Fruit fly (Drosophila melanogaster) whole organism: ENCODE data around the gene CG14220.
A peak's percentile ranks its signal among the peaks of the same experiment; 100 is the strongest.

Experiments
- CG8478 ChIP-seq: fragments of >200 bp; optimal IDR thresholded peaks from 2 replicates; lab custom pipeline; 2018; ENCODE audit warnings: inconsistent platforms
- Dll ChIP-seq: fragments of >200 bp; optimal IDR thresholded peaks from 2 replicates; lab custom pipeline; 2017
- EcR ChIP-seq, 2 experiments: fragments of >200 bp; optimal IDR thresholded peaks; 2 replicates each; lab custom pipeline; 2017; ENCODE audit warnings: missing biosample characterization in 2 of 2, missing genetic modification characterization in 2 of 2, missing genetic modification reagents in 2 of 2
- pan ChIP-seq: fragments of >200 bp; optimal IDR thresholded peaks from 2 replicates; lab custom pipeline; 2017
- psq ChIP-seq: fragments of >200 bp; optimal IDR thresholded peaks from 2 replicates; lab custom pipeline; 2017
- usp ChIP-seq: fragments of >200 bp; optimal IDR thresholded peaks from 2 replicates; lab custom pipeline; 2017; ENCODE audit warnings: missing biosample characterization, missing genetic modification characterization, mixed read lengths

CG14220 gene

DNA sequence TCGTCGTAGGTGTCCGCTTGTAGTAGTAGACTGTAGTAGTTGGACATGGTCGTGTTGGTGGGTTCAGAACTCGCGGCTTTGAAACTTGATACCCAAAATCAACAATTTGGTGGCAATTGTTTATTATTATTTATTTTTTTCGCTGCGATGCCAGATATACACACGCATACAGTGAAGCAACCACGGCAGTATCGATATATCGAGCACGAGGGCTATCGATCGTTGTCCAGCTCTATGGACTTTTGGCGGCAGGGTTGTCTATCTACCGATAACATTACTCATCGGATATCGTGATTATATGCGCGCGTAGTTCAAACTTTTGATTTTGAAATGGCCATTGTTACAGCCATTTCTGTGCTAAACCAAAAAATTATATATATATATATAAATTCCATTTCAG, at the start of gene CG14220:
Gene CG14220, minus strand, starts transcription at position 208 of the 400 bp plus-strand sequence.
- TF ChIP-seq pan = no peak
- no peak for TF ChIP-seq Dll
- no peak for TF ChIP-seq usp

DNA sequence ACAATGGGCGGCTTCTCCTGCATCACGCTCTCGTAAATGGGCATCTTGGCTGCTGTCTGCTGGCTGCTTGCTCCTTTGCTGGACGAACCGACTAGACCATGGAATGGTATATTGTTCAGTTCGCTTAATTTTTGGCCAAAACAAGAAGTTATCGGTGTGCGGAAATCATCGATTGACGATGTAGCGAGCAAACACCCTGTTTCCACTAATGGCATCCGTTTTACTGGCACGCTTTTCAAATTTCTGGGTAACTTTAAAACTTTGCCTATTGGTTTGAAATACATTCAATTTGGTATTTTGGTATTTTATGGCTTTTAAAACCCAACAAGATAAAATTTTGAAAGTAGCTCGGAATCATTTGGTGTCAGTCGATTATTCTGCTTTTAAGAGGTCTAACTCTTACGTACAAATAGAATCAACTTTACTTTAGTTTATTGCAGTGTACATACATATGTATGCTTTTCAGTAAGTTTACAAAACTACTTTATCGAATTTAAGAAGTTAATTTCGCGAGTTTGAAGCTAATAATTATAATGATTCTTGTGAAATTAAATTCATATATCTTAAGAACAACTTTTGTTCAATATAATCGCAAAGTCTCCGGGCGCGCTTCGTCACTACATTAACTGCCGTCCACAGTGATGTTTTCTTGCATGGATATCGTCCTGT, 44.4 kb upstream of the CG14220 start, which contains the start of gene Arp10:
Gene Arp10, minus strand, starts transcription at position 304 of the 669 bp plus-strand sequence.
- TF ChIP-seq psq (lab: Kevin White, UChicago) (no peak), EcR (GFP tag; optimal IDR thresholded peaks at IDR 0.05; lab: Kevin White, UChicago) (no peak), pan (no peak), usp (no peak), Dll (no peak), CG8478 (lab: Kevin White, UChicago) (no peak)

DNA sequence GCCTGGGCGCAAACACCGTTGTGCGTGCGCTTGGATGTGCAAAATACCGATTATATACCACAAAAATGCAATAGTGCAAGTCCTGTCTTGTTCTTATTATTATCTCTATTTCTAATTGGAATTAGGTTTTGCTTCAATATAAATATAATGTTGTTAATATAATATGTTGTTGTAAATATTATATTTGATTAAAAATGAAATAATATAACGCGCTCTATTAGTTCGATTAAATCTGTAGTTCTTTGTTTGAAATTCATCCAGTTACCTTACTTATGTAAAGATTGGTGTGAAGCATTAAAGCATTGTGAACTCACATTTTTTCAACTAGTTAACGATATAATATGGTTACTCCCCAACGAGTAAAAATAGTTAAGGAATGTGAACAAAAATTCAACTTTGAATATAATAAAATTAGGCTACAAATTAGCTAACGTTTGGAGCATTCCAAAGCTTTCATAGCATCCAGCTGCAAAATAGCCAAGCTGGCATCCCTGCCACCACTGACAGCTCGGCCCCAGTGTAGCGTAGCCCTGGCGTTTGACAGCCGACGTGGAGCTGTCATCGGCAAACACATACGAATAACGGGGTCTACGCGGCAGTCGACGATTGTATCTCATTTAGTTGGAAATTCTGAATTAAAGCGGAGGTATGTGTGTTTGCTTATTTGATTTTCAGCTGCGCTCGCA, 41.3 kb upstream of the CG14220 start, which contains the start of the genes CG12237 and Sec61gamma:
Gene CG12237, minus strand, starts transcription at position 51 of the 686 bp plus-strand sequence.
Gene Sec61gamma, plus strand, starts transcription at position 509 of the 686 bp plus-strand sequence.
- TF ChIP-seq usp = no peak
- TF ChIP-seq EcR (GFP tag; optimal IDR thresholded peaks at IDR 0.05; lab: Kevin White, UChicago) = no peak
- TF ChIP-seq CG8478 (lab: Kevin White, UChicago) = no peak
- no peak for TF ChIP-seq psq (lab: Kevin White, UChicago)

DNA sequence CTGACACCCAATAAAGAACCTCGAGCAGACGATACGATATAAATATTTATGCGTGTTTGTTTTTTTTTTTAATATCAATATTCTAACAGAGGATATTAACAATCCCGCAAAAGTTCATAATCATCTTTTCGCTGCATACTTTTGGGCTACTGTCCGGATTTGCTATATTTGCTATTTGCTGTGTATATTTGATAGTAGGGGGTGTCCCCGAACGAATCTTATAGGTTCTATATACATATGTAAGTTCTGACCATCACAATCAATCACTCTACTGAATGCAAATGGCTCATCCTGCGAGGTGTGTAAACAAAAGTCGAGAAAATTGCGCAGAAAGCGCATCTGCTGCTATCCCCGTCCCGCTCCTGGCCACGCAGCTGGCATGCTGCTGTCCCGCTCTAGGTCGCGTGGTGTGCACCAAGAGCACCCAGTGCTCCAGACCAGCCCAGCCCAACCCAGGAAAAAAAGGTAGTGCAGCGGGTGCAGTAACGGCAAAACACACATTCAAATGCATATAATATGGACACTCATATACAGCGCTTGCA, 39.1 kb upstream of the CG14220 start:
- no peak for TF ChIP-seq Dll
- TF ChIP-seq CG8478 (lab: Kevin White, UChicago) = peak; percentile 54

DNA sequence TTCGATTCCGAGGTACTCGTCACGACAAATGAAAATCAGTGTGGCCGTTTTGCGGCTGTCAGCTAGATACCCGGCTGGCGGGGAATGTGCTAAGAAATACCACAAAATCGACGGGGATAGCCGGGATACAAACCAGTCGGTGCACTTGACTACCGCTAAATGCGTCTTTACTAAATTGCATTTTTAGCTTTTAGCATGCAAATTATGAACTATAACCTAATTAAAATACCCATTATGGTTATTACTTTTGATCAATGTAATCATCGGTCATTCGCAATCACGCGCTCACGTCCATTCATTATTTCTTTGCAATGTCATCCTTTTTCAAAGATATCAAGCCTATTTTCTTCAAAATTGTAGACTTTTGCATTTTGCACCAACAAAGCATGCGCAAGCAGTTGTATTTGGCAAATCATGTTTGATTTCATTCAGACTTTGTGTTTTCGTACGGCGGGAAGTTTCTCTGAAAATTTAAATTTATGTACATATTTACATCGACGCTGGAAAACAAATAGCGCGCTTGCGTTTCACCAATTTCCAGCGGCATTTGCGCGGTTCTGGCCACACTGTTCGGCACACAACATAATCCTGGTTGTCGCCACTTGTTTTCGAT, 36.8 kb upstream of the CG14220 start, which contains the start of gene Rcd-1:
Gene Rcd-1, plus strand, starts transcription at position 440 of the 613 bp plus-strand sequence.
- TF ChIP-seq pan = no peak
- TF ChIP-seq CG8478 (lab: Kevin White, UChicago) = no peak
- TF ChIP-seq usp = no peak
- no peak for TF ChIP-seq Dll
- TF ChIP-seq EcR (GFP tag; optimal IDR thresholded peaks at IDR 0.05; lab: Kevin White, UChicago) = no peak
- no peak for TF ChIP-seq psq (lab: Kevin White, UChicago)

DNA sequence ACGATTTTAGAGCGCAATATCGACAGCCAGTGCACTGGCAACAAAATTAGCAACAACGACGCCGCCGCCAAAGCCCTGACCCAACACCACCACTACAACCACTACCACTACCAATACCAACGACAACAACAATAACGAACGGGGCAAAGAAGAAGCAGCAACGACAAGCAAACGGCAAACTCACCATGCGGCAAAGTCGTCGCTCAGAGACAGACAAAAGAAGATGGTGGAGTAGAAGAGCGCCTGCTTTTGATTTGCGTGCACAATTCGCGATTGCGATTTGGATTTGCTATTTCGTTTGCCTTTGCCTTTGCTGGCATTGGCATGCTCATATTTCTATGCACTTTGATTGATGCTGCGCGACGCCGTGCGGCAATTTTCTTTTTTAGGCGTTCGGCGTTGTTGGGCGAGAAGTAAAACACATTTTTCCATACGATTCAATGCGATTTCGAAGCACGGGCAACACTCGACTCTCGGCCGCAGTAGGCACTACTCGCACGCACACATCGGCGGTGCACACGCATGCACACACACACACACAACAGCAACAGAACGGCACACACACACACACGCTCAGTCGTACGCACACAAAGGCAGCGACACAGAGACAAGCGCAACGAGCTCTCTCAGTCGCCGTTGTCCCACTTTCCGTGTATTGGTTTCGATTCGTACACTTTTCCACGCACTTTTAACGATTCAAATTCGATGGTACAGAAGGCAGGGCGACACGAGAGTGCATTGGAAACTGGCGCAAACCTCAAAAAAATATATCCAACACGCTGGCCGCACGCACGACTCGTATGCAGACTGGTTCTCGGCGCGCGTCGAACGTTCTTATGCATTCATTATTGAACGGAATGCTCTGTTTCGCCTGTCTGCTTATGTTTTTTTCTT, 36.0 kb upstream of the CG14220 start:
- TF ChIP-seq usp = no peak
- peak; percentile 73 for TF ChIP-seq CG8478 (lab: Kevin White, UChicago)

DNA sequence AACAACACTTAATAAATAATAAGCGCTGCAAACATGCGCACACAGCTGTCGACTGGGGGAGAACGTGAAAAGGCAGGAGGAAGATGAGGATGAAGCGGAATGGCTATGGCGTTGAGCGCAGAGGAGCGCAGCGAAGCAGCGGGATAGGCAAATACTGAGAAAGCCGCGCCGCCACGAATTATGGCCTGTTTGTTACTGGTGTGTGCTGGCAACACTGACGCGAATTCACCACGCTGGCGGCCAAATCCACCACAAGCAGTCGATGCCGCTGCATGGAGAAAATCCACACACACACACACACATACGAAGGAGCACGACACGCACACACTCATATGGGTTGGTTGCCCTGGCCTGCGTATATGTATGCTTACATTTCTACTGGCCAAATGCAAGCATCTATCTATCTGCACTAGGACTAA, 35.4 kb upstream of the CG14220 start:
- TF ChIP-seq usp = no peak
- peak; percentile 8 for TF ChIP-seq Dll
- no peak for TF ChIP-seq CG8478 (lab: Kevin White, UChicago)

DNA sequence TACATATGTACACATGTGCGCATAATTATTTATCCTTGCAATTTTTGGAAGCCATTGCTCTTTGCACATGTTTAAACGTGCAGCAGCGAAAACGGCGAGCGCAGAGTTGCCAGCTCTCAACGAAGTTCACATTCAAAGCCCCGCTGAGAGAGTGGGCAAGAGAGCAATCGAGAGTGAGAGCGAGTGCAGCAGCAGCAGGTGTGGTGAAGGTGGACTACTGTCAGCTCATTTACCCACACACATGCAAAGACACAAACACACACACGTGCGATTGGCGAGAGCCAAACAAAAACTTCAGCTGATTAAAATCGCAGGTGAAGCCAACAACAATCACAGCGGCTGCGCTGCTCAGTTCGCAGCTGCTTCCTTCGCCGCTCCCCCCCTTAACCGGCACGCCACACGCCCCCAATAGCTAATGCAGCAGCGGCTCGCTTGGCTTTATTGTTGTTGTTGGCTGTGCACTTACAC, 29.7 kb upstream of the CG14220 start:
- no peak for TF ChIP-seq pan
- TF ChIP-seq Dll = peak; percentile 81

DNA sequence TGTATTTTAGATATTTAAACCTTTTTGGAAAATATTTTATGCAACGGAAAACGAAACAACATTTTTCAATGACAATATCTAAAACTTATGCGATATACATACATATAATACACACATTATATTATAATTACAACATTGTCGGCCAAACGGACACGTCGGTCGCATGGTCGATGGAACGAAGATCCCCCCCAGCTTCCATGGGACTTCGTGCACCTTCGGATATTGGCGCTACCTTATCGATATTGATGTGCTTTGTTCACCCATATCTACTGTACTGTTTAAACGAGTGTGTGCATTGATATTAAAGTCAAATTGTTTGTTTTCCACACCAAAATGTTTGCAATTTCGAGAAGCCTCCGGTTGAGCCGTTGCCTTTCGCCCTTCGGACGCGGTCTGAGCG, 23.8 kb upstream of the CG14220 start, which contains the start of gene CG14212:
Gene CG14212, plus strand, starts transcription at position 301 of the 400 bp plus-strand sequence.
- TF ChIP-seq usp = no peak

DNA sequence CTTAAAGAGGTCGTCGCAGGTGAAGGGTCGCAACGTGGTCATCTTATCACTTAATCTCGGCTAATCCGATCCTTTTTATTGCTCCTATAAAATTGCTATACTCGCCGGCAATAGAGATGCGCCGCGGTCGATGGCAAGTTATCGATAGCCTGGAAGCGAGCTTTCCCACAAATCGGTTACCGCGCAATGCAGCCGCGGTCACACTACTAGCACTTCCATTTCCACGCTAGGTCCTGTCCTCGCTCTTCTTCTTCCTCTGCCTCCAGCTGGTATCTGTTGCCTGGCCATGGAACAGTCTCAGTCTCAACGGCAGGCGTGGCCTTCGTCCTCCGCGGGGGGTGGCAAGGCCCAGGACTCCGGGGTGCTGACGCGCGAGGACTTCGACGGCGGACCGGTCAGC, 21.3 kb upstream of the CG14220 start, which contains the start of the genes Naa20A and MKP-4:
Gene Naa20A, minus strand, starts transcription at position 151 of the 400 bp plus-strand sequence.
Gene MKP-4, plus strand, starts transcription at position 191 of the 400 bp plus-strand sequence.
- no peak for TF ChIP-seq EcR (GFP tag; optimal IDR thresholded peaks at IDR 0.05; lab: Kevin White, UChicago)
- TF ChIP-seq Dll = no peak
- no peak for TF ChIP-seq usp
- TF ChIP-seq pan = no peak
- TF ChIP-seq psq (lab: Kevin White, UChicago) = no peak
- no peak for TF ChIP-seq CG8478 (lab: Kevin White, UChicago)

DNA sequence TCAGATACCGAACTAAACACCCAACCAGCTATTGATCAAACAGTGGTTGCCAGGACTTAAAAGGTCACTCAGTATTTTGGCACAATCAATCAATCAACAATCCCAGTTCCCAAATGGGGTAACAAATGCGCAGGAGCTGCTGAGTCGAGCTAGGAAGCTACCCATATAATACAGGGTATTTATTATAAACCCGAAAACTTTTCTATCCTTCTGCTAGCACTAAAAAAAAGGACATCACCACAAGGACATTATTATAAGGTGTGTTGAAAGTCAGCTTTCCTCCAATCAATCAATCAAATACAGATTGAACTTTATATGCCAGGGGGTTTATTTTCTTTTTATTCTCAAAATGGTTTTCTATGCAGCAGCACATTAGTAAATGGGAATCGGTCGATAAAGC, 19.5 kb upstream of the CG14220 start, which contains the start of gene CG14221:
Gene CG14221, minus strand, starts transcription at position 101 of the 400 bp plus-strand sequence.
- no peak for TF ChIP-seq EcR (GFP tag; optimal IDR thresholded peaks at IDR 0.05; lab: Kevin White, UChicago)
- no peak for TF ChIP-seq pan
- no peak for TF ChIP-seq usp
- TF ChIP-seq CG8478 (lab: Kevin White, UChicago) = no peak
- TF ChIP-seq Dll = no peak
- no peak for TF ChIP-seq psq (lab: Kevin White, UChicago)

DNA sequence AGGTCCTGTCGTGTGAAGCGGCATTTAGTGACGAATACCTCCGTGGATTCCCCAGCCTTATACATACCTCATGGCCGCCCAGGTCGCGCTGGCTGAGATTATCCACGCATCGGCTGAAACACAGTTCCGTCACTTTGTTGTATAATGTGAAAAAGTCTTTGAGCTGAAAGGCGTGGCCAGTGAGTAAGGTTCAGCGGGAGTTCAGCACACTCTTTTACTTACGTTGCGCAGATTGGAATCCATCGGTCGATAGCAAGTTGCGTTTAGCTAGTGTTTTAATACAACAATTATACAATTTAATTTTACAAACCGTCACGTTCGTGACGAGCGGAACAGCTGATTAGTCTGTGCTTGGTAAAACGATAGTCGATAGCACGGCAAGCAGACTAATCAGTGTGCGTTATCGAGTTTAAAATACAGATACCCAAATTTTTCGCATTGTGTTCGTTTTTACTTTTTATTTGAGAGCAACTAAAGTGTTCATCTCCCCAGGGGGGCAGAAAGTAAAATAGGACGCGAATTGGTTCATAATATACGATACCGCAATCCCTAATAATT, 16.6 kb upstream of the CG14220 start, which contains the start of the genes Pstk and Tim9b:
Gene Pstk, minus strand, starts transcription at position 355 of the 558 bp plus-strand sequence.
Gene Tim9b, minus strand, starts transcription at position 355 of the 558 bp plus-strand sequence.
- TF ChIP-seq pan (no peak), psq (lab: Kevin White, UChicago) (no peak), CG8478 (lab: Kevin White, UChicago) (no peak), Dll (no peak), EcR (GFP tag; optimal IDR thresholded peaks at IDR 0.05; lab: Kevin White, UChicago) (no peak), usp (no peak)
